Fruit fly (Drosophila melanogaster) Kc167 (cell line): Measurements from ENCODE around the gene sowi.

ENCODE experiments used
- h ChIP-seq: fragments of >200 bp; optimal IDR thresholded peaks from 3 replicates; lab custom pipeline; 2018; ENCODE audit warnings: missing external identifiers
- insv ChIP-seq: fragments of >200 bp; optimal IDR thresholded peaks from 3 replicates; lab custom pipeline; 2018; ENCODE audit warnings: missing external identifiers
- psq ChIP-seq: fragments of >200 bp; optimal IDR thresholded peaks from 2 replicates; lab custom pipeline; 2017; ENCODE audit warnings: missing external identifiers
- ttk ChIP-seq: sonication (Bioruptor generic); optimal IDR thresholded peaks from 2 replicates; lab custom pipeline; 2017; ENCODE audit warnings: missing external identifiers

dm6 chr3R:6593068-6593567, 34.6 kb downstream of the sowi start, which contains the start of gene dpr11:
- TF ChIP-seq ttk (lab: Kevin White, UChicago) (no peak), psq (no peak), insv (lab: Kevin White, UChicago) (no peak), h (no peak)
